Fruit fly (Drosophila melanogaster) whole organism, embryonic: ENCODE results near the gene CG10486.

Experiments
- ATbp ChIP-seq: fragments of 200-800 bp; sonication (Bioruptor generic); optimal IDR thresholded peaks from 2 replicates; lab custom pipeline; 2017; ENCODE audit warnings: missing biosample characterization, mild to moderate bottlenecking, missing genetic modification characterization, missing genetic modification reagents
- CG11247 ChIP-seq: fragments of 200-800 bp; sonication (Bioruptor generic); IDR thresholded peaks from 2 replicates; pipeline ENCODE4 v1.3.6; 2022; ENCODE audit warnings: missing biosample characterization, missing genetic modification characterization
- CG11504 ChIP-seq: fragments of 200-800 bp; sonication (Bioruptor generic); optimal IDR thresholded peaks from 3 replicates; lab custom pipeline; 2019; ENCODE audit warnings: missing biosample characterization, mild to moderate bottlenecking, missing genetic modification characterization, moderate library complexity
- CG12071 ChIP-seq: fragments of 200-800 bp; sonication (Bioruptor generic); optimal IDR thresholded peaks from 3 replicates; lab custom pipeline; 2018; ENCODE audit warnings: missing biosample characterization, mild to moderate bottlenecking, missing genetic modification characterization
- CG12659 ChIP-seq: fragments of 200-800 bp; sonication (Bioruptor generic); optimal IDR thresholded peaks from 3 replicates; lab custom pipeline; 2017; ENCODE audit warnings: mild to moderate bottlenecking, missing biosample characterization, missing genetic modification reagents, missing genetic modification characterization
- CG13424 ChIP-seq: fragments of 200-800 bp; sonication (Bioruptor generic); optimal IDR thresholded peaks from 2 replicates; lab custom pipeline; 2019; ENCODE audit warnings: missing biosample characterization, mild to moderate bottlenecking, missing genetic modification characterization, moderate library complexity
- CG1603 ChIP-seq: fragments of 200-800 bp; sonication (Bioruptor generic); optimal IDR thresholded peaks from 2 replicates; lab custom pipeline; 2019; ENCODE audit warnings: missing biosample characterization, mild to moderate bottlenecking, missing genetic modification characterization, moderate library complexity
- CG17568 ChIP-seq: fragments of 200-800 bp; sonication (Bioruptor generic); optimal IDR thresholded peaks from 2 replicates; lab custom pipeline; 2018; ENCODE audit warnings: missing biosample characterization, mild to moderate bottlenecking, missing genetic modification characterization, moderate library complexity
- CG30020 ChIP-seq: fragments of 200-800 bp; optimal IDR thresholded peaks from 2 replicates; lab custom pipeline; 2019; ENCODE audit warnings: missing biosample characterization, mild to moderate bottlenecking, missing genetic modification characterization, moderate library complexity
- CG34224 ChIP-seq: fragments of 200-800 bp; sonication (Bioruptor generic); IDR thresholded peaks from 3 replicates; pipeline ENCODE4 v1.3.6; 2022; ENCODE audit warnings: missing biosample characterization, missing genetic modification characterization; ENCODE audit not compliant: partially characterized antibody
- CG4617 ChIP-seq: fragments of 200-800 bp; sonication (Bioruptor generic); optimal IDR thresholded peaks from 3 replicates; lab custom pipeline; 2016; ENCODE audit warnings: missing biosample characterization, missing genetic modification characterization, borderline replicate concordance
- CG5180 ChIP-seq: fragments of 200-800 bp; sonication (Bioruptor generic); optimal IDR thresholded peaks from 3 replicates; lab custom pipeline; 2017; ENCODE audit warnings: missing biosample characterization, missing genetic modification characterization, mild to moderate bottlenecking, moderate library complexity, missing genetic modification reagents
- CG6813 ChIP-seq: fragments of 200-800 bp; sonication (Bioruptor generic); optimal IDR thresholded peaks from 2 replicates; lab custom pipeline; 2017; ENCODE audit warnings: missing biosample characterization, missing genetic modification characterization, mild to moderate bottlenecking, moderate library complexity, missing genetic modification reagents
- CG8924 ChIP-seq: fragments of 200-800 bp; optimal IDR thresholded peaks from 3 replicates; lab custom pipeline; 2019; ENCODE audit warnings: missing biosample characterization, mild to moderate bottlenecking, missing genetic modification characterization, moderate library complexity
- Dad ChIP-seq: fragments of 200-800 bp; sonication (Bioruptor generic); optimal IDR thresholded peaks from 3 replicates; lab custom pipeline; 2016; ENCODE audit warnings: missing biosample characterization, missing genetic modification characterization
- Deaf1 ChIP-seq: fragments of 200-800 bp; optimal IDR thresholded peaks from 3 replicates; lab custom pipeline; 2019; ENCODE audit warnings: missing biosample characterization, mild to moderate bottlenecking, missing genetic modification characterization, moderate library complexity
- Eip74EF ChIP-seq, 2 experiments: fragments of 200-800 bp in 1 of 2; fragments of >200 bp in 1 of 2; sonication (Bioruptor generic) in 1 of 2; optimal IDR thresholded peaks; 2 replicates each; lab custom pipeline; 2017 to 2019; ENCODE audit warnings: missing biosample characterization in 2 of 2, missing genetic modification characterization in 2 of 2, mild to moderate bottlenecking in 1 of 2, moderate library complexity in 1 of 2
- Hmx ChIP-seq: fragments of 200-800 bp; sonication (Bioruptor generic); optimal IDR thresholded peaks from 2 replicates; lab custom pipeline; 2016; ENCODE audit warnings: missing biosample characterization, missing genetic modification characterization
- Hr3 ChIP-seq: fragments of 200-800 bp; sonication (Bioruptor generic); optimal IDR thresholded peaks from 3 replicates; lab custom pipeline; 2016; ENCODE audit warnings: missing biosample characterization, missing genetic modification characterization
- Jarid2 ChIP-seq: fragments of 200-800 bp; sonication (Bioruptor generic); optimal IDR thresholded peaks from 3 replicates; lab custom pipeline; 2017; ENCODE audit warnings: mild to moderate bottlenecking, missing biosample characterization, missing genetic modification reagents, missing genetic modification characterization
- Kr ChIP-seq: fragments of 200-800 bp; sonication (Bioruptor generic); optimal IDR thresholded peaks from 2 replicates; lab custom pipeline; 2017; ENCODE audit warnings: missing biosample characterization, mild to moderate bottlenecking, missing genetic modification characterization
- Med ChIP-seq: fragments of 200-800 bp; sonication (Bioruptor generic); peaks from one replicate; lab custom pipeline; 2016; ENCODE audit warnings: missing biosample characterization, missing genetic modification characterization, mild to moderate bottlenecking, inconsistent platforms, moderate library complexity
- Meics ChIP-seq: fragments of 200-800 bp; sonication (Bioruptor generic); optimal IDR thresholded peaks from 2 replicates; lab custom pipeline; 2017; ENCODE audit warnings: missing biosample characterization, mild to moderate bottlenecking, missing genetic modification characterization
- Nf-YC ChIP-seq: fragments of 200-800 bp; optimal IDR thresholded peaks from 3 replicates; lab custom pipeline; 2019; ENCODE audit warnings: missing biosample characterization, mild to moderate bottlenecking, missing genetic modification characterization, moderate library complexity
- Oli ChIP-seq: fragments of 200-800 bp; sonication (Bioruptor generic); optimal IDR thresholded peaks from 2 replicates; lab custom pipeline; 2018; ENCODE audit warnings: missing biosample characterization, mild to moderate bottlenecking, missing genetic modification characterization, moderate library complexity
- PHDP ChIP-seq: fragments of 200-800 bp; sonication (Bioruptor generic); optimal IDR thresholded peaks from 3 replicates; lab custom pipeline; 2018; ENCODE audit warnings: missing biosample characterization, mild to moderate bottlenecking, missing genetic modification characterization, moderate library complexity
- Stat92E ChIP-seq, 3 experiments: fragments of >200 bp in 2 of 3; fragments of 200-800 bp in 1 of 3; sonication (Bioruptor generic) in 1 of 3; optimal IDR thresholded peaks; 2 replicates each; lab custom pipeline; 2017 to 2019; ENCODE audit warnings: missing biosample characterization in 3 of 3, missing genetic modification characterization in 3 of 3, mild to moderate bottlenecking in 1 of 3, moderate library complexity in 1 of 3
- amos ChIP-seq: fragments of 200-800 bp; sonication (Bioruptor generic); IDR thresholded peaks from 2 replicates; pipeline ENCODE4 v1.3.6; 2022; ENCODE audit warnings: missing biosample characterization, missing genetic modification characterization; ENCODE audit not compliant: partially characterized antibody
- ara ChIP-seq: fragments of 200-800 bp; sonication (Bioruptor generic); IDR thresholded peaks from 2 replicates; pipeline ENCODE4 v1.3.6; 2022; ENCODE audit warnings: missing biosample characterization, missing genetic modification characterization
- ato ChIP-seq: fragments of 200-800 bp; sonication (Bioruptor generic); IDR thresholded peaks from 2 replicates; pipeline ENCODE4 v1.3.6; 2022; ENCODE audit warnings: missing biosample characterization, missing genetic modification characterization; ENCODE audit not compliant: partially characterized antibody
- bsh ChIP-seq, 2 experiments: fragments of 200-800 bp; sonication (Bioruptor generic); optimal IDR thresholded peaks; 2 replicates each; lab custom pipeline; 2017 to 2018; ENCODE audit warnings: mild to moderate bottlenecking in 2 of 2, missing biosample characterization in 2 of 2, missing genetic modification characterization in 2 of 2, moderate library complexity in 1 of 2
- chm ChIP-seq: fragments of 200-800 bp; sonication (Bioruptor generic); IDR thresholded peaks from 2 replicates; pipeline ENCODE4 v1.3.6; 2022; ENCODE audit warnings: missing biosample characterization, missing genetic modification characterization
- croc ChIP-seq: fragments of 200-800 bp; sonication (Bioruptor generic); conservative IDR thresholded peaks from 3 replicates; pipeline ENCODE4 v1.3.6; 2022; ENCODE audit warnings: missing biosample characterization, missing genetic modification characterization
- danr ChIP-seq: fragments of 200-800 bp; sonication (Bioruptor generic); IDR thresholded peaks from 2 replicates; pipeline ENCODE4 v1.3.6; 2022; ENCODE audit warnings: missing biosample characterization, missing genetic modification characterization
- dysf ChIP-seq: fragments of 200-800 bp; sonication (Bioruptor generic); IDR thresholded peaks from 3 replicates; pipeline ENCODE4 v1.3.6; 2022; ENCODE audit warnings: missing biosample characterization, missing genetic modification characterization
- ems ChIP-seq: fragments of 200-800 bp; sonication (Bioruptor generic); optimal IDR thresholded peaks from 3 replicates; lab custom pipeline; 2016; ENCODE audit warnings: missing biosample characterization, missing genetic modification characterization
- grn ChIP-seq: fragments of 200-800 bp; sonication (Bioruptor generic); optimal IDR thresholded peaks from 3 replicates; lab custom pipeline; 2017; ENCODE audit warnings: missing biosample characterization, missing genetic modification characterization
- gsb-n ChIP-seq: fragments of 200-800 bp; sonication (Bioruptor generic); optimal IDR thresholded peaks from 3 replicates; lab custom pipeline; 2018; ENCODE audit warnings: missing biosample characterization, mild to moderate bottlenecking, missing genetic modification characterization
- lilli ChIP-seq: fragments of 200-800 bp; sonication (Bioruptor generic); optimal IDR thresholded peaks from 3 replicates; lab custom pipeline; 2016; ENCODE audit warnings: missing biosample characterization, missing genetic modification characterization
- nom ChIP-seq: fragments of 200-800 bp; sonication (Bioruptor generic); optimal IDR thresholded peaks from 2 replicates; lab custom pipeline; 2017; ENCODE audit warnings: missing biosample characterization, missing genetic modification characterization, mild to moderate bottlenecking, moderate library complexity, missing genetic modification reagents
- otp ChIP-seq: fragments of 200-800 bp; sonication (Bioruptor generic); IDR thresholded peaks from 3 replicates; pipeline ENCODE4, ENCODE4 v1.3.6; 2022; ENCODE audit warnings: missing biosample characterization, missing genetic modification characterization
- pnt ChIP-seq: fragments of 200-800 bp; sonication (Bioruptor generic); optimal IDR thresholded peaks from 3 replicates; lab custom pipeline; 2016; ENCODE audit warnings: missing biosample characterization, missing genetic modification characterization
- prd ChIP-seq, 3 experiments: fragments of >200 bp in 2 of 3; fragments of 200-800 bp in 1 of 3; sonication (Bioruptor generic) in 1 of 3; optimal IDR thresholded peaks in 2 of 3; IDR thresholded peaks in 1 of 3; 2 replicates in 2 of 3; 3 replicates in 1 of 3; pipeline versions ENCODE4 v1.3.6 to Lab custom; 2017 to 2022; ENCODE audit warnings: missing biosample characterization in 1 of 3, missing genetic modification characterization in 1 of 3
- sens ChIP-seq: fragments of 200-800 bp; sonication (Bioruptor generic); peaks from one replicate; lab custom pipeline; 2016; ENCODE audit warnings: missing biosample characterization, missing genetic modification characterization
- stwl ChIP-seq: fragments of 200-800 bp; sonication (Bioruptor generic); optimal IDR thresholded peaks from 3 replicates; lab custom pipeline; 2018; ENCODE audit warnings: missing biosample characterization, mild to moderate bottlenecking, missing genetic modification characterization, moderate library complexity
- twi ChIP-seq: fragments of 200-800 bp; optimal IDR thresholded peaks from 2 replicates; lab custom pipeline; 2019; ENCODE audit warnings: missing biosample characterization, mild to moderate bottlenecking, missing genetic modification characterization, moderate library complexity
- unc-4 ChIP-seq: fragments of 200-800 bp; sonication (Bioruptor generic); IDR thresholded peaks from 2 replicates; pipeline ENCODE4 v1.3.6; 2022; ENCODE audit warnings: missing biosample characterization, missing genetic modification characterization; ENCODE audit not compliant: partially characterized antibody
- wor ChIP-seq: fragments of 200-800 bp; sonication (Bioruptor generic); IDR thresholded peaks from 2 replicates; pipeline ENCODE4 v1.3.6; 2022; ENCODE audit warnings: missing biosample characterization, missing genetic modification characterization
- zen2 ChIP-seq: fragments of 200-800 bp; sonication (Bioruptor generic); IDR thresholded peaks from 3 replicates; pipeline ENCODE4 v1.3.6; 2022; ENCODE audit warnings: missing biosample characterization, missing genetic modification characterization; ENCODE audit not compliant: partially characterized antibody

The CG10486 gene

dm6 chr3L:5952132-5952531, 45.6 kb upstream of the CG10486 start (continued):
- TF ChIP-seq CG30020 (tag; lab: Kevin White, UChicago) (no peak), Med (GFP tag; lab: Kevin White, UChicago) (no peak), Jarid2 (GFP tag; lab: Kevin White, UChicago) (no peak), lilli (GFP tag; lab: Kevin White, UChicago) (no peak), wor (GFP tag; lab: Robert Waterston, UW) (no peak), Nf-YC (tag; lab: Kevin White, UChicago) (no peak), Eip74EF (GFP tag; optimal IDR thresholded peaks at IDR 0.05; lab: Kevin White, UChicago) (peak in 1 of 2 experiments; percentile 38), PHDP (tag; lab: Kevin White, UChicago) (peak; percentile 12), Meics (GFP tag; lab: Kevin White, UChicago) (no peak), CG12659 (GFP tag; lab: Kevin White, UChicago) (no peak), pnt (GFP tag; lab: Kevin White, UChicago) (no peak), sens (GFP tag; lab: Kevin White, UChicago) (peak; percentile 92), nom (GFP tag; lab: Kevin White, UChicago) (no peak), Stat92E (GFP tag; optimal IDR thresholded peaks at IDR 0.05; lab: Kevin White, UChicago) (no peak), CG6813 (GFP tag; lab: Kevin White, UChicago) (no peak), Kr (no peak), unc-4 (GFP tag; lab: Robert Waterston, UW) (no peak), ato (GFP tag; lab: Robert Waterston, UW) (no peak), CG1603 (tag; lab: Kevin White, UChicago) (peak; percentile 58), CG17568 (GFP tag; lab: Kevin White, UChicago) (no peak), Deaf1 (tag; lab: Kevin White, UChicago) (no peak), ems (GFP tag; lab: Kevin White, UChicago) (peak; percentile 9), prd (optimal IDR thresholded peaks at IDR 0.05; lab: Kevin White, UChicago) (no peak), prd (GFP tag; IDR thresholded peaks at IDR 0.05; lab: Robert Waterston, UW) (peak; percentile 43; the same call in 2 of the 3 replicates), CG8924 (peak; percentile 34), Dad (no peak), amos (GFP tag; lab: Robert Waterston, UW) (no peak), CG11247 (GFP tag; lab: Robert Waterston, UW) (no peak), grn (GFP tag; lab: Kevin White, UChicago) (no peak), otp (no peak), Hmx (GFP tag; lab: Kevin White, UChicago) (no peak), Hr3 (GFP tag; lab: Kevin White, UChicago) (no peak), ATbp (peak; percentile 36), CG4617 (GFP tag; lab: Kevin White, UChicago) (no peak), CG13424 (tag; lab: Kevin White, UChicago) (peak; percentile 24), gsb-n (peak; percentile 43), danr (GFP tag; lab: Robert Waterston, UW) (no peak), CG12071 (GFP tag; lab: Kevin White, UChicago) (no peak), croc (GFP tag; lab: Robert Waterston, UW) (peak; percentile 36; the same call in 2 of the 3 replicates)

- no peak for TF ChIP-seq dysf (GFP tag; lab: Robert Waterston, UW)
- TF ChIP-seq stwl: peak; percentile 20
- TF ChIP-seq CG11504 (tag; lab: Kevin White, UChicago): peak; percentile 98
- no peak for TF ChIP-seq Oli (tag; lab: Kevin White, UChicago)
- TF ChIP-seq CG34224: 0 out of 3 replicates have a peak, but pooled peaks have one; percentile 8
- TF ChIP-seq zen2 (GFP tag; lab: Robert Waterston, UW): 0 out of 3 replicates have a peak, but pooled peaks have one; percentile 20
- no peak for TF ChIP-seq CG30020 (tag; lab: Kevin White, UChicago)
- TF ChIP-seq chm (GFP tag; lab: Robert Waterston, UW): peak; percentile 49; the same call in 1 of the 2 replicates
- no peak for TF ChIP-seq ara (GFP tag; lab: Robert Waterston, UW)
- TF ChIP-seq nom (GFP tag; lab: Kevin White, UChicago): peak; percentile 4
- TF ChIP-seq CG5180 (GFP tag; lab: Kevin White, UChicago): peak; percentile 49
- peak in 1 of 2 experiments; percentile 31 for TF ChIP-seq bsh (GFP tag; optimal IDR thresholded peaks at IDR 0.05; lab: Kevin White, UChicago)
- TF ChIP-seq twi: no peak
Measured at dm6 chr3L:5950467-5950866, 44.0 kb upstream of the CG10486 start, which contains the start of gene Egfrap. Gene Egfrap, minus strand, starts transcription at chr3L:5950658.
